Worm (Caenorhabditis elegans) whole organism, L1 larva: Measurements from ENCODE around the gene jkk-1.

Experiments used
- C04F5.9 ChIP-seq: sonication (generic microtip); optimal IDR thresholded peaks from 2 replicates; lab custom pipeline; 2016; ENCODE audit warnings: missing genetic modification characterization, missing compliant biosample characterization
- ama-1 ChIP-seq: fragments of 150-350 bp; optimal IDR thresholded peaks from 2 replicates; lab custom pipeline; 2014
- elt-3 ChIP-seq, 6 experiments: fragments of 150-350 bp in 1 of 6; sonication (generic microtip); optimal IDR thresholded peaks; 2 replicates each; lab custom pipeline; 2017 to 2018; ENCODE audit warnings: missing biosample characterization in 6 of 6, missing genetic modification characterization in 6 of 6, inconsistent platforms in 1 of 6
- lin-39 ChIP-seq: fragments of 150-350 bp; optimal IDR thresholded peaks from 2 replicates; lab custom pipeline; 2014; ENCODE audit warnings: missing biosample characterization, missing genetic modification reagents, missing genetic modification characterization
- mep-1 ChIP-seq: fragments of 150-350 bp; optimal IDR thresholded peaks from 2 replicates; lab custom pipeline; 2014; ENCODE audit warnings: missing biosample characterization, missing genetic modification characterization
- nhr-90 ChIP-seq: sonication (generic microtip); optimal IDR thresholded peaks from 2 replicates; lab custom pipeline; 2016; ENCODE audit warnings: mild to moderate bottlenecking, missing genetic modification characterization, missing compliant biosample characterization; ENCODE audit not compliant: poor library complexity
- rnt-1 ChIP-seq: sonication (generic microtip); optimal IDR thresholded peaks from 2 replicates; lab custom pipeline; 2016; ENCODE audit warnings: mild to moderate bottlenecking, missing genetic modification characterization, moderate library complexity, missing compliant biosample characterization
- snpc-4 ChIP-seq: fragments of 150-350 bp; optimal IDR thresholded peaks from 2 replicates; lab custom pipeline; 2014; ENCODE audit warnings: missing biosample characterization, missing genetic modification characterization
- sox-4 ChIP-seq: sonication (generic microtip); optimal IDR thresholded peaks from 2 replicates; lab custom pipeline; 2016; ENCODE audit warnings: missing genetic modification characterization, missing compliant biosample characterization
- unc-86 ChIP-seq: sonication (generic microtip); optimal IDR thresholded peaks from 2 replicates; lab custom pipeline; 2016; ENCODE audit warnings: missing genetic modification characterization, missing compliant biosample characterization
- zip-4 ChIP-seq: fragments of 200-800 bp; sonication (Bioruptor generic); optimal IDR thresholded peaks from 2 replicates; lab custom pipeline; 2018; ENCODE audit warnings: mild to moderate bottlenecking, missing genetic modification characterization, moderate library complexity, missing compliant biosample characterization

ce11 chrX:5400524-5400923, 32.3 kb downstream of the jkk-1 start, which contains the start of gene scav-1:
- TF ChIP-seq ama-1 (no peak), mep-1 (tag; lab: Kevin White, UChicago) (no peak), sox-4 (tag; lab: Kevin White, UChicago) (no peak), C04F5.9 (tag; lab: Kevin White, UChicago) (no peak), rnt-1 (no peak), unc-86 (tag; lab: Kevin White, UChicago) (no peak), zip-4 (GFP tag; lab: Kevin White, UChicago) (no peak), lin-39 (no peak), snpc-4 (tag; lab: Kevin White, UChicago) (no peak), nhr-90 (tag; lab: Kevin White, UChicago) (no peak), elt-3 (tag; optimal IDR thresholded peaks at IDR 0.05; lab: Kevin White, UChicago) (no peak)
